Worm (Caenorhabditis elegans) whole organism, young adult: ENCODE data around the gene ttr-3.
A peak's percentile ranks its signal among the peaks of the same experiment; 100 is the strongest.

Source experiments
- B0019.2 ChIP-seq: fragments of 200-800 bp; sonication (Bioruptor generic); conservative IDR thresholded peaks from 2 replicates; pipeline ENCODE4 v1.3.6; 2022; ENCODE audit warnings: missing genetic modification reagents, missing genetic modification characterization, missing compliant biosample characterization
- C06A6.2 ChIP-seq: fragments of 200-800 bp; sonication (Bioruptor generic); conservative IDR thresholded peaks from 2 replicates; pipeline ENCODE4 v1.3.6; 2022; ENCODE audit warnings: missing genetic modification characterization, missing compliant biosample characterization
- F33H1.4 ChIP-seq: fragments of 200-800 bp; sonication (Bioruptor generic); IDR thresholded peaks from 2 replicates; pipeline ENCODE4 v1.3.6; 2022; ENCODE audit warnings: missing genetic modification reagents, missing genetic modification characterization, missing compliant biosample characterization
- F37B4.10 ChIP-seq: fragments of 200-800 bp; sonication (Bioruptor generic); IDR thresholded peaks from 2 replicates; pipeline ENCODE4 v1.3.6; 2022; ENCODE audit warnings: missing genetic modification characterization, missing compliant biosample characterization
- F39B2.1 ChIP-seq: fragments of 200-800 bp; sonication (Bioruptor generic); IDR thresholded peaks from 2 replicates; pipeline ENCODE4 v1.3.6; 2022; ENCODE audit warnings: missing genetic modification reagents, missing genetic modification characterization, missing compliant biosample characterization
- F52B5.7 ChIP-seq: sonication (generic microtip); optimal IDR thresholded peaks from 2 replicates; lab custom pipeline; 2016; ENCODE audit warnings: mild to moderate bottlenecking, missing genetic modification characterization, missing compliant biosample characterization
- F57A8.1 ChIP-seq: fragments of 200-800 bp; sonication (Bioruptor generic); optimal IDR thresholded peaks from 2 replicates; lab custom pipeline; 2018; ENCODE audit warnings: mild to moderate bottlenecking, missing genetic modification characterization, moderate library complexity, missing compliant biosample characterization
- F57C9.4 ChIP-seq: sonication (generic microtip); optimal IDR thresholded peaks from 2 replicates; lab custom pipeline; 2017; ENCODE audit warnings: mild to moderate bottlenecking, missing genetic modification characterization, missing compliant biosample characterization
- K11D2.4 ChIP-seq: fragments of 200-800 bp; sonication (Bioruptor generic); IDR thresholded peaks from 2 replicates; pipeline ENCODE4 v1.3.6; 2022; ENCODE audit warnings: missing genetic modification reagents, missing genetic modification characterization, missing compliant biosample characterization
- K12H6.12 ChIP-seq: fragments of 200-800 bp; sonication (Bioruptor generic); optimal IDR thresholded peaks from 2 replicates; lab custom pipeline; 2018; ENCODE audit warnings: mild to moderate bottlenecking, missing genetic modification characterization, missing compliant biosample characterization
- T07F8.4 ChIP-seq: sonication (generic microtip); optimal IDR thresholded peaks from 2 replicates; lab custom pipeline; 2016; ENCODE audit warnings: mild to moderate bottlenecking, missing genetic modification characterization, moderate library complexity, missing compliant biosample characterization
- T26A5.8 ChIP-seq: sonication (generic microtip); optimal IDR thresholded peaks from 2 replicates; lab custom pipeline; 2016; ENCODE audit warnings: missing genetic modification characterization, missing compliant biosample characterization
- attf-3 ChIP-seq: fragments of 200-800 bp; sonication (Bioruptor generic); conservative IDR thresholded peaks from 2 replicates; pipeline ENCODE4 v1.3.6; 2022; ENCODE audit warnings: missing genetic modification reagents, missing genetic modification characterization, missing compliant biosample characterization
- bed-1 ChIP-seq: fragments of 200-800 bp; sonication (Bioruptor generic); IDR thresholded peaks from 2 replicates; pipeline ENCODE4 v1.3.6; 2022; ENCODE audit warnings: missing genetic modification reagents, missing genetic modification characterization, missing compliant biosample characterization
- bed-2 ChIP-seq: fragments of 200-800 bp; sonication (Bioruptor generic); IDR thresholded peaks from 2 replicates; pipeline ENCODE4 v1.3.6; 2022; ENCODE audit warnings: missing genetic modification reagents, missing genetic modification characterization, missing compliant biosample characterization
- ccch-3 ChIP-seq: fragments of 200-800 bp; sonication (Bioruptor generic); optimal IDR thresholded peaks from 2 replicates; lab custom pipeline; 2018; ENCODE audit warnings: mild to moderate bottlenecking, missing genetic modification characterization, missing compliant biosample characterization
- cebp-2 ChIP-seq: fragments of 200-800 bp; sonication (Bioruptor generic); IDR thresholded peaks from 2 replicates; pipeline ENCODE4 v1.3.6; 2022; ENCODE audit warnings: missing genetic modification characterization, missing compliant biosample characterization
- ceh-58 ChIP-seq: fragments of 200-800 bp; sonication (Bioruptor generic); IDR thresholded peaks from 2 replicates; pipeline ENCODE4 v1.3.6; 2022; ENCODE audit warnings: missing genetic modification characterization, missing compliant biosample characterization
- ceh-91 ChIP-seq: fragments of 200-800 bp; sonication (Bioruptor generic); IDR thresholded peaks from 2 replicates; pipeline ENCODE4 v1.3.6; 2022; ENCODE audit warnings: missing genetic modification reagents, missing genetic modification characterization, missing compliant biosample characterization
- chd-7 ChIP-seq: sonication (generic microtip); optimal IDR thresholded peaks from 2 replicates; lab custom pipeline; 2016; ENCODE audit warnings: mild to moderate bottlenecking, missing genetic modification characterization, moderate library complexity, missing compliant biosample characterization
- dox-1 ChIP-seq: fragments of 200-800 bp; sonication (Bioruptor generic); IDR thresholded peaks from 2 replicates; pipeline ENCODE4 v1.3.6; 2022; ENCODE audit warnings: missing genetic modification reagents, missing genetic modification characterization, missing compliant biosample characterization
- egrh-3 ChIP-seq: fragments of 200-800 bp; sonication (Bioruptor generic); IDR thresholded peaks from 2 replicates; pipeline ENCODE4 v1.3.6; 2022; ENCODE audit warnings: missing genetic modification reagents, missing genetic modification characterization, missing compliant biosample characterization
- hlh-12 ChIP-seq: sonication (generic microtip); optimal IDR thresholded peaks from 2 replicates; lab custom pipeline; 2016; ENCODE audit warnings: missing genetic modification characterization, missing compliant biosample characterization
- hrde-1 ChIP-seq: sonication (generic microtip); optimal IDR thresholded peaks from 2 replicates; lab custom pipeline; 2016; ENCODE audit warnings: missing genetic modification characterization, mild to moderate bottlenecking, missing compliant biosample characterization, moderate library complexity, missing genotype, missing genetic modification reagents, borderline replicate concordance
- lag-1 ChIP-seq: fragments of 200-800 bp; sonication (Bioruptor generic); IDR thresholded peaks from 2 replicates; pipeline ENCODE4 v1.3.6; 2022; ENCODE audit warnings: missing genetic modification reagents, missing genetic modification characterization, missing compliant biosample characterization
- let-526 ChIP-seq: fragments of 200-800 bp; sonication (Bioruptor generic); IDR thresholded peaks from 2 replicates; pipeline ENCODE4 v1.3.6; 2022; ENCODE audit warnings: missing genetic modification reagents, missing genetic modification characterization, missing compliant biosample characterization
- let-607 ChIP-seq, 2 experiments: fragments of 200-800 bp in 1 of 2; sonication (Bioruptor generic) in 1 of 2; sonication (generic microtip) in 1 of 2; optimal IDR thresholded peaks; 2 replicates each; lab custom pipeline; 2016 to 2018; ENCODE audit warnings: mild to moderate bottlenecking in 2 of 2, missing compliant biosample characterization in 2 of 2, missing genetic modification characterization in 2 of 2, moderate library complexity in 2 of 2, missing genotype in 1 of 2
- lin-54 ChIP-seq: fragments of 200-800 bp; sonication (Bioruptor generic); optimal IDR thresholded peaks from 2 replicates; lab custom pipeline; 2018; ENCODE audit warnings: mild to moderate bottlenecking, missing genetic modification characterization, missing compliant biosample characterization
- madf-6 ChIP-seq: fragments of 200-800 bp; sonication (Bioruptor generic); IDR thresholded peaks from 2 replicates; pipeline ENCODE4 v1.3.6; 2022; ENCODE audit warnings: missing genetic modification reagents, missing genetic modification characterization, missing compliant biosample characterization
- madf-8 ChIP-seq: fragments of 200-800 bp; sonication (Bioruptor generic); conservative IDR thresholded peaks from 2 replicates; pipeline ENCODE4 v1.3.6; 2022; ENCODE audit warnings: missing genetic modification reagents, missing genetic modification characterization, missing compliant biosample characterization
- mel-28 ChIP-seq: sonication (generic microtip); optimal IDR thresholded peaks from 2 replicates; lab custom pipeline; 2016; ENCODE audit warnings: borderline replicate concordance, mild to moderate bottlenecking, missing genetic modification characterization, missing compliant biosample characterization
- mes-4 ChIP-seq: sonication (generic microtip); optimal IDR thresholded peaks from 2 replicates; lab custom pipeline; 2016; ENCODE audit warnings: missing genotype, missing genetic modification characterization, missing compliant biosample characterization
- nhr-120 ChIP-seq: fragments of 200-800 bp; sonication (Bioruptor generic); IDR thresholded peaks from 2 replicates; pipeline ENCODE4 v1.3.6; 2022; ENCODE audit warnings: missing genetic modification characterization, missing compliant biosample characterization
- nhr-80 ChIP-seq: sonication (generic microtip); optimal IDR thresholded peaks from 2 replicates; lab custom pipeline; 2016; ENCODE audit warnings: missing genetic modification characterization, missing compliant biosample characterization
- nhr-90 ChIP-seq: sonication (generic microtip); optimal IDR thresholded peaks from 2 replicates; lab custom pipeline; 2016; ENCODE audit warnings: missing genotype, mild to moderate bottlenecking, missing genetic modification characterization, missing compliant biosample characterization
- rcor-1 ChIP-seq: fragments of 200-800 bp; sonication (Bioruptor generic); IDR thresholded peaks from 2 replicates; pipeline ENCODE4 v1.3.6; 2022; ENCODE audit warnings: missing genetic modification reagents, missing genetic modification characterization, missing compliant biosample characterization
- rpc-1 ChIP-seq, 2 experiments: fragments of 150-350 bp in 1 of 2; sonication (generic microtip) in 1 of 2; optimal IDR thresholded peaks; 2 replicates each; lab custom pipeline; 2014 to 2018; ENCODE audit warnings: missing biosample characterization in 1 of 2, missing genetic modification characterization in 1 of 2, missing genetic modification reagents in 1 of 2, missing genotype in 1 of 2
- snpc-1.1 ChIP-seq: sonication (generic microtip); optimal IDR thresholded peaks from 2 replicates; lab custom pipeline; 2017; ENCODE audit warnings: missing genetic modification characterization, mild to moderate bottlenecking, missing compliant biosample characterization, antibody characterized with exemption, moderate library complexity, missing genotype, missing genetic modification reagents; ENCODE audit not compliant: insufficient read depth
- somi-1 ChIP-seq: fragments of 200-800 bp; sonication (Bioruptor generic); optimal IDR thresholded peaks from 2 replicates; lab custom pipeline; 2018; ENCODE audit warnings: mild to moderate bottlenecking, missing genetic modification characterization, missing compliant biosample characterization
- tlf-1 ChIP-seq: fragments of 200-800 bp; sonication (Bioruptor generic); optimal IDR thresholded peaks from 2 replicates; lab custom pipeline; 2018; ENCODE audit warnings: mild to moderate bottlenecking, missing genetic modification characterization, missing compliant biosample characterization
- unc-62 ChIP-seq: fragments of 150-350 bp; optimal IDR thresholded peaks from 2 replicates; lab custom pipeline; 2014; ENCODE audit warnings: missing biosample characterization, missing genetic modification reagents, missing genetic modification characterization
- xnd-1 ChIP-seq: sonication (generic microtip); optimal IDR thresholded peaks from 2 replicates; lab custom pipeline; 2016; ENCODE audit warnings: missing genotype, missing genetic modification reagents, missing genetic modification characterization, missing compliant biosample characterization
- ztf-18 ChIP-seq: sonication (generic microtip); optimal IDR thresholded peaks from 2 replicates; lab custom pipeline; 2016; ENCODE audit warnings: missing genotype, mild to moderate bottlenecking, missing genetic modification characterization, missing compliant biosample characterization
- ztf-22 ChIP-seq: fragments of 200-800 bp; sonication (Bioruptor generic); optimal IDR thresholded peaks from 2 replicates; lab custom pipeline; 2018; ENCODE audit warnings: mild to moderate bottlenecking, missing genetic modification characterization, moderate library complexity, missing compliant biosample characterization
- ztf-25 ChIP-seq: fragments of 200-800 bp; sonication (Bioruptor generic); IDR thresholded peaks from 2 replicates; pipeline ENCODE4 v1.3.6; 2022; ENCODE audit warnings: missing genetic modification reagents, missing genetic modification characterization, missing compliant biosample characterization
- ztf-3 ChIP-seq: fragments of 200-800 bp; sonication (Bioruptor generic); optimal IDR thresholded peaks from 2 replicates; lab custom pipeline; 2018; ENCODE audit warnings: mild to moderate bottlenecking, missing genetic modification characterization, missing compliant biosample characterization
- ztf-6 ChIP-seq: fragments of 200-800 bp; sonication (Bioruptor generic); IDR thresholded peaks from 2 replicates; pipeline ENCODE4 v1.3.6; 2022; ENCODE audit warnings: missing genetic modification reagents, missing genetic modification characterization, missing compliant biosample characterization

ttr-3 gene

DNA sequence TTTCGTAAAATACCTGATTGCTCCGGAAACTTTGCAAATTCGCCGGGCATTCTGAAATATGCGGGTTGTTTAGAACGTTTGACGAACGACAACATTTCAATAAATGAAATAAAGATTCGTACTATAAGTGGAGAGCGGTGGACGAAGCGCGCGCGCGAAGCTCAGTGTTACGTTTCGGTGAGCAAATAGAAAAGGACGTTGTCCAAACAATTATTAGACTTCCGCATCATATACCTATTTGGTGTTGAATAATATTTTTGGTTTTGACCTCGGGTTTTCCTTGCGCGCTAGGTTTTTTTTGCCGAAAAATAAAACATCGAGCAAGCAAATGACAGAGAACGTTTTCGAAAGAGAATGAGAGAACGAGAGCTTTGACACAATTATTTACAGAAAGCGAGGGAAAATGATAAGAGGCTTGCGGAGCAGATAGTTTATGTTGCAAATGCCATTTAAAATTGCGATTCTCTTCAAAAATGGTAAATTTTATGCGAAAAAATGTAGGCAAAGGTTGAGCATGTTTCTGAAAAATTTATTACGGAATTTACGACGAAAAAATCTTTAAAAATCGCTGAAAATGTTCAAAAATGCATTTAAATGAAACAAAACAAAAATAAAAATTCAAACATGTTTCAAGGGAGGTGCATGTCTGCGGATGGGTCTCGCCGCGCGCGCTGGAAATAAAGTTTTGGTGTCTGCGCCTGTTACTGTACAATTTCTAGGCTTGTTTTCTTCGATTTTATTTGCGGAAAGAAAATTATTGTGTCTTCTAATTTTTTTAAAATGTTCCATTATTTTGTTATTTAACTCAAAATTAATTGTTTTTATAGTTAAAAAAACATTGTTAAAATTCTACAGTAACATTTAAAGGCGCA is 15.7 kb downstream of the ttr-3 start, which contains the start of the genes cyld-1 and F40F12.9 (continued):
- TF ChIP-seq somi-1 (GFP tag; lab: Kevin White, UChicago): no peak
- TF ChIP-seq hrde-1 (tag; lab: Kevin White, UChicago): no peak
- no peak for TF ChIP-seq ztf-18 (tag; lab: Kevin White, UChicago)
- TF ChIP-seq ztf-25 (GFP tag; lab: Robert Waterston, UW): no peak
- TF ChIP-seq ceh-91: peak; percentile 60
- no peak for TF ChIP-seq B0019.2 (GFP tag; lab: Robert Waterston, UW)
- no peak for TF ChIP-seq hlh-12
- TF ChIP-seq ccch-3 (GFP tag; lab: Kevin White, UChicago): no peak
- no peak for TF ChIP-seq ceh-58 (GFP tag; lab: Robert Waterston, UW)
- TF ChIP-seq chd-7 (tag; lab: Kevin White, UChicago): no peak
- no peak for TF ChIP-seq C06A6.2 (GFP tag; lab: Robert Waterston, UW)
- TF ChIP-seq dox-1 (GFP tag; lab: Robert Waterston, UW): no peak
- TF ChIP-seq T07F8.4 (tag; lab: Kevin White, UChicago): no peak
- no peak for TF ChIP-seq nhr-90 (tag; lab: Kevin White, UChicago)
- TF ChIP-seq lag-1 (GFP tag; lab: Robert Waterston, UW): no peak
- TF ChIP-seq lin-54: no peak
- TF ChIP-seq F57C9.4: no peak
- no peak for TF ChIP-seq bed-2 (GFP tag; lab: Robert Waterston, UW)
- no peak for TF ChIP-seq mel-28
- TF ChIP-seq snpc-1.1 (tag; lab: Kevin White, UChicago): peak; percentile 5
- no peak for TF ChIP-seq F52B5.7 (tag; lab: Kevin White, UChicago)
- no peak for TF ChIP-seq bed-1
- TF ChIP-seq F33H1.4: peak; percentile 83
- TF ChIP-seq madf-8 (GFP tag; lab: Robert Waterston, UW): peak; percentile 55
- TF ChIP-seq ztf-22 (GFP tag; lab: Kevin White, UChicago): no peak
- no peak for TF ChIP-seq tlf-1 (GFP tag; lab: Kevin White, UChicago)
- TF ChIP-seq F37B4.10 (GFP tag; lab: Robert Waterston, UW): no peak
- no peak for TF ChIP-seq K12H6.12 (tag; lab: Kevin White, UChicago)
- peak; percentile 75 for TF ChIP-seq madf-6
- TF ChIP-seq K11D2.4: no peak
- TF ChIP-seq T26A5.8: no peak
- no peak for TF ChIP-seq let-526 (GFP tag; lab: Robert Waterston, UW)
- TF ChIP-seq rpc-1 (optimal IDR thresholded peaks at IDR 0.05; lab: Kevin White, UChicago): no peak
- no peak for TF ChIP-seq rpc-1 (tag; optimal IDR thresholded peaks at IDR 0.05; lab: Kevin White, UChicago)
- TF ChIP-seq mes-4 (tag; lab: Kevin White, UChicago): no peak
- TF ChIP-seq cebp-2 (GFP tag; lab: Robert Waterston, UW): no peak
- TF ChIP-seq ztf-3: no peak
- TF ChIP-seq unc-62 (GFP tag; lab: Kevin White, UChicago): no peak
- no peak for TF ChIP-seq egrh-3
- TF ChIP-seq xnd-1 (tag; lab: Kevin White, UChicago): peak; percentile 6
- no peak for TF ChIP-seq nhr-120 (GFP tag; lab: Robert Waterston, UW)
- TF ChIP-seq rcor-1: no peak
- TF ChIP-seq let-607 (tag; optimal IDR thresholded peaks at IDR 0.05; lab: Kevin White, UChicago): no peak
- TF ChIP-seq ztf-6: no peak
- peak; percentile 62 for TF ChIP-seq nhr-80 (tag; lab: Kevin White, UChicago)
- TF ChIP-seq attf-3 (GFP tag; lab: Robert Waterston, UW): no peak
- TF ChIP-seq F57A8.1: no peak
- no peak for TF ChIP-seq F39B2.1 (GFP tag; lab: Robert Waterston, UW)
